Worm (Caenorhabditis elegans) whole organism, early embryonic: ENCODE results near the gene F56D6.6.

Source experiments
- ama-1 ChIP-seq: fragments of 150-350 bp; optimal IDR thresholded peaks from 2 replicates; lab custom pipeline; 2014
- ceh-36 ChIP-seq: sonication (generic microtip); optimal IDR thresholded peaks from 2 replicates; lab custom pipeline; 2016; ENCODE audit warnings: missing genetic modification characterization, inconsistent platforms, missing compliant biosample characterization
- sea-1 ChIP-seq: fragments of 200-800 bp; sonication (Bioruptor generic); conservative IDR thresholded peaks from 2 replicates; pipeline ENCODE4 v1.3.6; 2022; ENCODE audit warnings: missing genetic modification characterization, missing compliant biosample characterization

ce11 chrIV:3855543-3855942, 47.5 kb upstream of the F56D6.6 start, which contains the start of gene zag-1:
- no peak for TF ChIP-seq ceh-36 (tag; lab: Kevin White, UChicago)
- TF ChIP-seq ama-1 (lab: Kevin White, UChicago): no peak
- TF ChIP-seq sea-1 (GFP tag; lab: Robert Waterston, UW): no peak
